Fruit fly (Drosophila melanogaster) whole organism, prepupa: ENCODE results near the gene mRpL21.

Source experiments
- CG10669 ChIP-seq: fragments of 200-800 bp; sonication (Bioruptor generic); optimal IDR thresholded peaks from 3 replicates; lab custom pipeline; 2018; ENCODE audit warnings: missing biosample characterization, mild to moderate bottlenecking, missing genetic modification characterization, moderate library complexity
- CG11294 ChIP-seq: fragments of 200-800 bp; sonication (Bioruptor generic); IDR thresholded peaks from 2 replicates; pipeline ENCODE4 v1.3.6; 2022; ENCODE audit warnings: missing biosample characterization, missing genetic modification characterization
- CG11762 ChIP-seq: fragments of 200-800 bp; sonication (Bioruptor generic); optimal IDR thresholded peaks from 3 replicates; lab custom pipeline; 2016; ENCODE audit warnings: missing biosample characterization, missing genetic modification characterization; ENCODE audit not compliant: insufficient read depth
- CG11902 ChIP-seq: fragments of 200-800 bp; sonication (Bioruptor generic); optimal IDR thresholded peaks from 3 replicates; lab custom pipeline; 2016; ENCODE audit warnings: missing biosample characterization, missing genetic modification characterization
- CG15336 ChIP-seq: fragments of 200-800 bp; sonication (Bioruptor generic); IDR thresholded peaks from 2 replicates; pipeline ENCODE4 v1.3.6; 2022; ENCODE audit warnings: missing biosample characterization, missing genetic modification characterization
- CG1621 ChIP-seq: fragments of 200-800 bp; sonication (Bioruptor generic); optimal IDR thresholded peaks from 3 replicates; lab custom pipeline; 2018; ENCODE audit warnings: missing biosample characterization, mild to moderate bottlenecking, missing genetic modification characterization
- CG16779 ChIP-seq: fragments of 200-800 bp; sonication (Bioruptor generic); optimal IDR thresholded peaks from 3 replicates; lab custom pipeline; 2017; ENCODE audit warnings: missing biosample characterization, mild to moderate bottlenecking, missing genetic modification characterization
- CG3032 ChIP-seq: fragments of 200-800 bp; optimal IDR thresholded peaks from 2 replicates; lab custom pipeline; 2019; ENCODE audit warnings: missing biosample characterization, mild to moderate bottlenecking, missing genetic modification characterization, moderate library complexity
- CG32006 ChIP-seq: fragments of 200-800 bp; sonication (Bioruptor generic); optimal IDR thresholded peaks from 3 replicates; lab custom pipeline; 2017; ENCODE audit warnings: missing biosample characterization, mild to moderate bottlenecking, missing genetic modification characterization
- CG34406 ChIP-seq: fragments of 200-800 bp; sonication (Bioruptor generic); optimal IDR thresholded peaks from 3 replicates; lab custom pipeline; 2016; ENCODE audit warnings: missing biosample characterization, missing genetic modification characterization
- CG4318 ChIP-seq: fragments of 200-800 bp; sonication (Bioruptor generic); optimal IDR thresholded peaks from 3 replicates; lab custom pipeline; 2017; ENCODE audit warnings: missing biosample characterization, mild to moderate bottlenecking, missing genetic modification characterization
- CG6163 ChIP-seq: fragments of 200-800 bp; sonication (Bioruptor generic); IDR thresholded peaks from 3 replicates; pipeline ENCODE4 v1.3.6; 2022; ENCODE audit warnings: missing biosample characterization, missing genetic modification characterization
- CG6276 ChIP-seq: fragments of 200-800 bp; sonication (Bioruptor generic); optimal IDR thresholded peaks from 2 replicates; lab custom pipeline; 2017; ENCODE audit warnings: missing biosample characterization, mild to moderate bottlenecking, missing genetic modification characterization
- CG6808 ChIP-seq: fragments of 200-800 bp; sonication (Bioruptor generic); optimal IDR thresholded peaks from 3 replicates; lab custom pipeline; 2017; ENCODE audit warnings: missing biosample characterization, missing genetic modification characterization, mild to moderate bottlenecking, moderate library complexity, missing genetic modification reagents
- CG6854 ChIP-seq: fragments of 200-800 bp; sonication (Bioruptor generic); optimal IDR thresholded peaks from 2 replicates; lab custom pipeline; 2017; ENCODE audit warnings: missing biosample characterization, mild to moderate bottlenecking, missing genetic modification characterization
- CG8632 ChIP-seq: fragments of 200-800 bp; sonication (Bioruptor generic); optimal IDR thresholded peaks from 3 replicates; lab custom pipeline; 2016; ENCODE audit warnings: missing biosample characterization, missing genetic modification characterization
- CG9139 ChIP-seq: fragments of 200-800 bp; sonication (Bioruptor generic); optimal IDR thresholded peaks from 3 replicates; lab custom pipeline; 2017; ENCODE audit warnings: missing biosample characterization, mild to moderate bottlenecking, missing genetic modification characterization
- Eip75B ChIP-seq: fragments of 200-800 bp; sonication (Bioruptor generic); optimal IDR thresholded peaks from 3 replicates; lab custom pipeline; 2016; ENCODE audit warnings: missing biosample characterization, missing genetic modification characterization
- Eip78C ChIP-seq: fragments of 200-800 bp; sonication (Bioruptor generic); peaks from one replicate; lab custom pipeline; 2016; ENCODE audit warnings: missing biosample characterization, missing genetic modification characterization
- Eip93F ChIP-seq: fragments of 200-800 bp; sonication (Bioruptor generic); optimal IDR thresholded peaks from 2 replicates; lab custom pipeline; 2016; ENCODE audit warnings: missing biosample characterization, mild to moderate bottlenecking, missing genetic modification characterization
- Ets21C ChIP-seq: fragments of 200-800 bp; sonication (Bioruptor generic); optimal IDR thresholded peaks from 3 replicates; lab custom pipeline; 2016; ENCODE audit warnings: missing biosample characterization, missing genetic modification characterization
- Ets96B ChIP-seq: fragments of 200-800 bp; optimal IDR thresholded peaks from 2 replicates; lab custom pipeline; 2019; ENCODE audit warnings: missing biosample characterization, mild to moderate bottlenecking, missing genetic modification characterization, moderate library complexity
- Hr38 ChIP-seq: sonication (Bioruptor generic); optimal IDR thresholded peaks from 2 replicates; lab custom pipeline; 2016; ENCODE audit warnings: missing biosample characterization, missing genetic modification characterization
- Hr39 ChIP-seq: fragments of 200-800 bp; sonication (Bioruptor generic); optimal IDR thresholded peaks from 2 replicates; lab custom pipeline; 2016; ENCODE audit warnings: missing biosample characterization, missing genetic modification characterization
- Hr4 ChIP-seq: fragments of 200-800 bp; sonication (Bioruptor generic); optimal IDR thresholded peaks from 3 replicates; lab custom pipeline; 2016; ENCODE audit warnings: missing biosample characterization, missing genetic modification characterization
- Lpt ChIP-seq: fragments of 200-800 bp; sonication (Bioruptor generic); optimal IDR thresholded peaks from 3 replicates; lab custom pipeline; 2016; ENCODE audit warnings: missing biosample characterization, missing genetic modification characterization
- Sox14 ChIP-seq: fragments of 200-800 bp; sonication (Bioruptor generic); optimal IDR thresholded peaks from 3 replicates; lab custom pipeline; 2016; ENCODE audit warnings: missing biosample characterization, missing genetic modification characterization
- Sox15 ChIP-seq: fragments of 200-800 bp; sonication (Bioruptor generic); optimal IDR thresholded peaks from 3 replicates; lab custom pipeline; 2016; ENCODE audit warnings: missing biosample characterization, missing genetic modification characterization
- achi ChIP-seq: fragments of 200-800 bp; sonication (Bioruptor generic); optimal IDR thresholded peaks from 3 replicates; lab custom pipeline; 2016; ENCODE audit warnings: missing biosample characterization, missing genetic modification characterization
- dsx ChIP-seq: fragments of 200-800 bp; optimal IDR thresholded peaks from 3 replicates; lab custom pipeline; 2019; ENCODE audit warnings: missing biosample characterization, mild to moderate bottlenecking, missing genetic modification characterization, moderate library complexity; ENCODE audit not compliant: poor library complexity, severe bottlenecking
- eg ChIP-seq: fragments of 200-800 bp; sonication (Bioruptor generic); IDR thresholded peaks from 3 replicates; pipeline ENCODE4 v1.3.6; 2022; ENCODE audit warnings: missing biosample characterization, missing genetic modification characterization
- esn ChIP-seq: fragments of 200-800 bp; sonication (Bioruptor generic); optimal IDR thresholded peaks from 2 replicates; lab custom pipeline; 2016; ENCODE audit warnings: missing biosample characterization, mild to moderate bottlenecking, missing genetic modification characterization, moderate library complexity
- fd59A ChIP-seq: fragments of 200-800 bp; sonication (Bioruptor generic); optimal IDR thresholded peaks from 2 replicates; lab custom pipeline; 2017; ENCODE audit warnings: missing biosample characterization, mild to moderate bottlenecking, missing genetic modification characterization, missing genetic modification reagents
- lz ChIP-seq: fragments of 200-800 bp; sonication (Bioruptor generic); optimal IDR thresholded peaks from 3 replicates; lab custom pipeline; 2016; ENCODE audit warnings: missing biosample characterization, missing genetic modification characterization
- net ChIP-seq: fragments of 200-800 bp; sonication (Bioruptor generic); optimal IDR thresholded peaks from 3 replicates; lab custom pipeline; 2016; ENCODE audit warnings: missing biosample characterization, missing genetic modification characterization
- spab ChIP-seq: fragments of 200-800 bp; sonication (Bioruptor generic); optimal IDR thresholded peaks from 2 replicates; lab custom pipeline; 2017; ENCODE audit warnings: missing biosample characterization, mild to moderate bottlenecking, missing genetic modification characterization, missing genetic modification reagents
- ss ChIP-seq, 2 experiments: fragments of 200-800 bp; sonication (Bioruptor generic); optimal IDR thresholded peaks; 2 replicates in 1 of 2; 3 replicates in 1 of 2; lab custom pipeline; 2017 to 2018; ENCODE audit warnings: mild to moderate bottlenecking in 2 of 2, missing biosample characterization in 2 of 2, missing genetic modification characterization in 2 of 2, moderate library complexity in 1 of 2
- svp ChIP-seq: fragments of 200-800 bp; sonication (Bioruptor generic); peaks from one replicate; lab custom pipeline; 2016; ENCODE audit warnings: missing biosample characterization, missing genetic modification characterization
- vri ChIP-seq: fragments of 200-800 bp; sonication (Bioruptor generic); optimal IDR thresholded peaks from 3 replicates; lab custom pipeline; 2016; ENCODE audit warnings: missing biosample characterization, mild to moderate bottlenecking, missing genetic modification characterization

The mRpL21 gene

dm6 chr3L:19254715-19255428, at the start of gene mRpL21, which contains the start of gene rept (continued):
- TF ChIP-seq CG6163 (no peak; the same call in 2 of the 3 replicates), Eip78C (GFP tag; lab: Kevin White, UChicago) (peak; percentile 85), Lpt (GFP tag; lab: Kevin White, UChicago) (no peak), CG15336 (GFP tag; lab: Robert Waterston, UW) (peak; percentile 32; the same call in 1 of the 2 replicates), Hr38 (GFP tag; lab: Kevin White, UChicago) (no peak), Sox15 (GFP tag; lab: Kevin White, UChicago) (no peak), CG9139 (GFP tag; lab: Kevin White, UChicago) (no peak), Eip93F (GFP tag; lab: Kevin White, UChicago) (no peak), CG6276 (GFP tag; lab: Kevin White, UChicago) (no peak)
- TF ChIP-seq, all 60 proteins: peak for 29

- peak; percentile 34 for TF ChIP-seq CG9139 (GFP tag; lab: Kevin White, UChicago)
- peak; percentile 11 for TF ChIP-seq spab
- TF ChIP-seq CG6163 = peak; percentile 52; the same call in 2 of the 3 replicates
- no peak for TF ChIP-seq CG11294 (GFP tag; lab: Robert Waterston, UW)
- no peak for TF ChIP-seq CG4318 (GFP tag; lab: Kevin White, UChicago)
- no peak for TF ChIP-seq CG3032 (tag; lab: Kevin White, UChicago)
- no peak for TF ChIP-seq CG11902
- TF ChIP-seq Eip75B (GFP tag; lab: Kevin White, UChicago) = peak; percentile 23
- peak; percentile 41 for TF ChIP-seq CG6808
- TF ChIP-seq CG8632 (GFP tag; lab: Kevin White, UChicago) = peak; percentile 1
- no peak for TF ChIP-seq CG32006 (GFP tag; lab: Kevin White, UChicago)
- no peak for TF ChIP-seq Sox14 (GFP tag; lab: Kevin White, UChicago)
- TF ChIP-seq achi = no peak
- TF ChIP-seq vri (GFP tag; lab: Kevin White, UChicago) = no peak
- TF ChIP-seq esn = no peak
- no peak for TF ChIP-seq fd59A
- TF ChIP-seq net = no peak
- TF ChIP-seq ss (GFP tag; optimal IDR thresholded peaks at IDR 0.05; lab: Kevin White, UChicago) = no peak
- no peak for TF ChIP-seq lz (GFP tag; lab: Kevin White, UChicago)
- no peak for TF ChIP-seq CG1621 (tag; lab: Kevin White, UChicago)
- peak; percentile 69 for TF ChIP-seq CG6276 (GFP tag; lab: Kevin White, UChicago)
- no peak for TF ChIP-seq Hr4 (GFP tag; lab: Kevin White, UChicago)
- peak; percentile 58 for TF ChIP-seq CG16779
- no peak for TF ChIP-seq CG34406 (GFP tag; lab: Kevin White, UChicago)
- peak; percentile 80 for TF ChIP-seq svp (GFP tag; lab: Kevin White, UChicago)
- TF ChIP-seq CG6854 (GFP tag; lab: Kevin White, UChicago) = peak; percentile 43
- TF ChIP-seq CG10669 (GFP tag; lab: Kevin White, UChicago) = no peak
- no peak for TF ChIP-seq Eip78C (GFP tag; lab: Kevin White, UChicago)
- TF ChIP-seq Hr39 (GFP tag; lab: Kevin White, UChicago) = no peak
- no peak for TF ChIP-seq CG11762 (GFP tag; lab: Kevin White, UChicago)
- peak; percentile 53 for TF ChIP-seq Lpt (GFP tag; lab: Kevin White, UChicago)
- TF ChIP-seq Ets21C (GFP tag; lab: Kevin White, UChicago) = no peak
- TF ChIP-seq Sox15 (GFP tag; lab: Kevin White, UChicago) = no peak
- no peak for TF ChIP-seq Ets96B (tag; lab: Kevin White, UChicago)
- TF ChIP-seq eg = peak; percentile 51; the same call in 1 of the 3 replicates
- peak; percentile 23 for TF ChIP-seq dsx (GFP tag; lab: Kevin White, UChicago)
- TF ChIP-seq, all 60 proteins: peak for 13
These were observed 39.9 kb upstream of the mRpL21 start for dm6 chr3L:19294613-19295299.
